Worm (Caenorhabditis elegans): Measurements from ENCODE around the gene clh-6.
A peak's percentile ranks its signal among the peaks of the same experiment; 100 is the strongest.

The clh-6 gene

ce11 chrV:12085867-12086634 lies 22.9 kb upstream of the clh-6 start:
- TF ChIP-seq ets-4 (GFP tag; optimal IDR thresholded peaks at IDR 0.05) (no peak), tbx-9 (tag; optimal IDR thresholded peaks at IDR 0.05; ENCODE audit: borderline replicate concordance) (no peak), hmg-1.2 (GFP tag; IDR thresholded peaks at IDR 0.05) (no peak), F49E8.2 (tag; optimal IDR thresholded peaks at IDR 0.05; ENCODE audit: insufficient read depth) (no peak), him-1 (tag; optimal IDR thresholded peaks at IDR 0.05) (no peak), madf-3 (GFP tag; IDR thresholded peaks at IDR 0.05) (no peak), nfya-2 (GFP tag; IDR thresholded peaks at IDR 0.05) (no peak)

ce11 chrV:12084216-12084615 lies 21.0 kb upstream of the clh-6 start, which contains the start of gene R07B7.8:
R07B7.8 (minus strand) TSS chrV:12084316.
- no peak for TF ChIP-seq cebp-1 (GFP tag; IDR thresholded peaks at IDR 0.05)
- TF ChIP-seq cebp-1 (tag; optimal IDR thresholded peaks at IDR 0.05) = no peak
- no peak for TF ChIP-seq gei-17 (GFP tag; optimal IDR thresholded peaks at IDR 0.05)
- TF ChIP-seq attf-3 (GFP tag; conservative IDR thresholded peaks at IDR 0.05) = no peak
- no peak for TF ChIP-seq ekl-4 (GFP tag; IDR thresholded peaks at IDR 0.05)
- TF ChIP-seq cebp-2 (GFP tag; IDR thresholded peaks at IDR 0.05) = no peak
- TF ChIP-seq ztf-26 (tag; optimal IDR thresholded peaks at IDR 0.05) = no peak
- no peak for TF ChIP-seq bed-1 (GFP tag; IDR thresholded peaks at IDR 0.05)
- no peak for TF ChIP-seq B0035.1 (tag; optimal IDR thresholded peaks at IDR 0.05)
- TF ChIP-seq ceh-100 (GFP tag; IDR thresholded peaks at IDR 0.05) = no peak
- no peak for TF ChIP-seq hsf-1 (GFP tag; IDR thresholded peaks at IDR 0.05)
- TF ChIP-seq lsy-27 (tag; optimal IDR thresholded peaks at IDR 0.05; ENCODE audit: borderline replicate concordance, insufficient read depth) = no peak

- TF ChIP-seq hmg-1.2 (GFP tag; IDR thresholded peaks at IDR 0.05) (peak; percentile 75; the same call in 1 of the 2 replicates), lag-1 (GFP tag; IDR thresholded peaks at IDR 0.05) (no peak)
Observed at ce11 chrV:12082932-12083331, 19.8 kb upstream of the clh-6 start, which contains the start of gene R07B7.10. R07B7.10 (plus strand) TSS chrV:12083216.

- TF ChIP-seq nhr-179 (tag; optimal IDR thresholded peaks at IDR 0.05) (no peak), D2030.7 (GFP tag; IDR thresholded peaks at IDR 0.05) (no peak), sea-2 (GFP tag; IDR thresholded peaks at IDR 0.05) (no peak), efl-1 (GFP tag; optimal IDR thresholded peaks at IDR 0.05) (no peak), tbp1 (GFP tag; optimal IDR thresholded peaks at IDR 0.05) (no peak), K12H6.12 (tag; optimal IDR thresholded peaks at IDR 0.05) (no peak), hmg-20 (GFP tag; IDR thresholded peaks at IDR 0.05) (no peak), lsl-1 (GFP tag; optimal IDR thresholded peaks at IDR 0.05) (no peak), repo-1 (tag; optimal IDR thresholded peaks at IDR 0.05) (no peak), nhr-90 (tag; optimal IDR thresholded peaks at IDR 0.05) (no peak), mcd-1 (GFP tag; IDR thresholded peaks at IDR 0.05) (no peak), C06A6.2 (GFP tag; conservative IDR thresholded peaks at IDR 0.05) (no peak), pha-4 (tag; optimal IDR thresholded peaks at IDR 0.05) (no peak), snpc-3.4 (tag; optimal IDR thresholded peaks at IDR 0.05) (no peak), atf-7 (tag; optimal IDR thresholded peaks at IDR 0.05) (no peak), F57C9.4 (tag; optimal IDR thresholded peaks at IDR 0.05) (no peak)
Observed at ce11 chrV:12080274-12080673, 17.1 kb upstream of the clh-6 start, which contains the start of gene R07B7.9. R07B7.9 (minus strand) TSS chrV:12080374.

Measured in whole organism, young adult.